Worm (Caenorhabditis elegans): ENCODE results near the gene lgc-8.

ce11 chrIV:14679060-14679459 is 36.5 kb upstream of the lgc-8 start:
- no peak for TF ChIP-seq fkh-8 (tag; optimal IDR thresholded peaks at IDR 0.05)
- no peak for TF ChIP-seq hpl-2 (GFP tag; optimal IDR thresholded peaks at IDR 0.05)
- no peak for TF ChIP-seq fos-1 (tag; optimal IDR thresholded peaks at IDR 0.05)

Measured in whole organism, L1 larva.